Fruit fly (Drosophila melanogaster) whole organism, embryonic: ENCODE measurements around the gene FoxL1.

Experiments
- Bgb ChIP-seq: fragments of 200-800 bp; sonication (Bioruptor generic); IDR thresholded peaks from 2 replicates; pipeline ENCODE4 v1.3.6; 2022; ENCODE audit warnings: missing biosample characterization, missing genetic modification characterization; ENCODE audit not compliant: partially characterized antibody
- CG1024 ChIP-seq: fragments of 200-800 bp; sonication (Bioruptor generic); IDR thresholded peaks from 2 replicates; pipeline ENCODE4 v1.3.6; 2022; ENCODE audit warnings: missing biosample characterization, missing genetic modification characterization
- CG11456 ChIP-seq: fragments of 200-800 bp; sonication (Bioruptor generic); IDR thresholded peaks from 3 replicates; pipeline ENCODE4 v1.3.6; 2022; ENCODE audit warnings: missing biosample characterization, missing genetic modification characterization
- CG11560 ChIP-seq: fragments of 200-800 bp; sonication (Bioruptor generic); IDR thresholded peaks from 3 replicates; pipeline ENCODE4 v1.3.6; 2022; ENCODE audit warnings: missing biosample characterization, missing genetic modification characterization
- CG11696 ChIP-seq: fragments of 200-800 bp; sonication (Bioruptor generic); IDR thresholded peaks from 2 replicates; pipeline ENCODE4 v1.3.6; 2022; ENCODE audit warnings: missing biosample characterization, missing genetic modification characterization
- CG12391 ChIP-seq: fragments of 200-800 bp; sonication (Bioruptor generic); optimal IDR thresholded peaks from 3 replicates; lab custom pipeline; 2018; ENCODE audit warnings: missing biosample characterization, mild to moderate bottlenecking, missing genetic modification characterization, moderate library complexity
- CG12769 ChIP-seq: fragments of 200-800 bp; sonication (Bioruptor generic); optimal IDR thresholded peaks from 2 replicates; lab custom pipeline; 2019; ENCODE audit warnings: missing biosample characterization, mild to moderate bottlenecking, missing genetic modification characterization, moderate library complexity
- CG16779 ChIP-seq: fragments of 200-800 bp; sonication (Bioruptor generic); IDR thresholded peaks from 2 replicates; pipeline ENCODE4 v1.3.6; 2022; ENCODE audit warnings: missing biosample characterization, missing genetic modification characterization
- CG16813 ChIP-seq: fragments of 200-800 bp; sonication (Bioruptor generic); IDR thresholded peaks from 3 replicates; pipeline ENCODE4 v1.3.6; 2022; ENCODE audit warnings: missing biosample characterization, missing genetic modification characterization; ENCODE audit not compliant: partially characterized antibody
- CG17361 ChIP-seq: fragments of 200-800 bp; sonication (Bioruptor generic); IDR thresholded peaks from 3 replicates; pipeline ENCODE4 v1.3.6; 2022; ENCODE audit warnings: missing biosample characterization, missing genetic modification characterization
- CG17612 ChIP-seq: fragments of 200-800 bp; sonication (Bioruptor generic); IDR thresholded peaks from 2 replicates; pipeline ENCODE4 v1.3.6; 2022; ENCODE audit warnings: missing biosample characterization, missing genetic modification characterization
- CG18619 ChIP-seq: fragments of 200-800 bp; sonication (Bioruptor generic); optimal IDR thresholded peaks from 3 replicates; lab custom pipeline; 2017; ENCODE audit warnings: missing biosample characterization, mild to moderate bottlenecking, missing genetic modification characterization
- CG30020 ChIP-seq: fragments of 200-800 bp; optimal IDR thresholded peaks from 2 replicates; lab custom pipeline; 2019; ENCODE audit warnings: missing biosample characterization, mild to moderate bottlenecking, missing genetic modification characterization, moderate library complexity
- CG30431 ChIP-seq: fragments of 200-800 bp; sonication (Bioruptor generic); optimal IDR thresholded peaks from 2 replicates; lab custom pipeline; 2017; ENCODE audit warnings: missing biosample characterization, missing genetic modification characterization
- CG34422 ChIP-seq: fragments of 200-800 bp; sonication (Bioruptor generic); IDR thresholded peaks from 3 replicates; pipeline ENCODE4 v1.3.6; 2022; ENCODE audit warnings: missing biosample characterization, missing genetic modification characterization
- CG6689 ChIP-seq: fragments of 200-800 bp; sonication (Bioruptor generic); IDR thresholded peaks from 2 replicates; pipeline ENCODE4 v1.3.6; 2022; ENCODE audit warnings: missing biosample characterization, missing genetic modification characterization
- CG6813 ChIP-seq: fragments of 200-800 bp; sonication (Bioruptor generic); optimal IDR thresholded peaks from 2 replicates; lab custom pipeline; 2017; ENCODE audit warnings: missing biosample characterization, missing genetic modification characterization, mild to moderate bottlenecking, moderate library complexity, missing genetic modification reagents
- CG7963 ChIP-seq: fragments of 200-800 bp; sonication (Bioruptor generic); IDR thresholded peaks from 3 replicates; pipeline ENCODE4 v1.3.6; 2022; ENCODE audit warnings: missing biosample characterization, missing genetic modification characterization; ENCODE audit not compliant: partially characterized antibody
- CG8944 ChIP-seq: fragments of 200-800 bp; sonication (Bioruptor generic); optimal IDR thresholded peaks from 3 replicates; lab custom pipeline; 2016; ENCODE audit warnings: missing biosample characterization, missing genetic modification characterization
- Dll ChIP-seq: fragments of 200-800 bp; sonication (Bioruptor generic); IDR thresholded peaks from 4 replicates; pipeline ENCODE4 v1.3.6; 2022; ENCODE audit warnings: missing biosample characterization, missing genetic modification characterization; ENCODE audit not compliant: partially characterized antibody
- Ets65A ChIP-seq: fragments of 200-800 bp; sonication (Bioruptor generic); peaks from one replicate; lab custom pipeline; 2016; ENCODE audit warnings: missing biosample characterization, missing genetic modification characterization
- Gsc ChIP-seq: fragments of 200-800 bp; sonication (Bioruptor generic); IDR thresholded peaks from 2 replicates; pipeline ENCODE4 v1.3.6; 2022; ENCODE audit warnings: missing biosample characterization, missing genetic modification characterization
- MESR4 ChIP-seq: fragments of 200-800 bp; sonication (Bioruptor generic); optimal IDR thresholded peaks from 2 replicates; lab custom pipeline; 2018; ENCODE audit warnings: missing biosample characterization, mild to moderate bottlenecking, missing genetic modification characterization, moderate library complexity
- Neu2 ChIP-seq: fragments of 200-800 bp; sonication (Bioruptor generic); optimal IDR thresholded peaks from 3 replicates; lab custom pipeline; 2016; ENCODE audit warnings: missing biosample characterization, missing genetic modification characterization, borderline replicate concordance
- Pdp1 ChIP-seq, 2 experiments: fragments of 200-800 bp; sonication (Bioruptor generic); optimal IDR thresholded peaks; 3 replicates each; lab custom pipeline; 2016; ENCODE audit warnings: missing biosample characterization in 2 of 2, missing genetic modification characterization in 2 of 2, mild to moderate bottlenecking in 1 of 2, moderate library complexity in 1 of 2
- Ssrp ChIP-seq: fragments of 200-800 bp; sonication (Bioruptor generic); optimal IDR thresholded peaks from 2 replicates; lab custom pipeline; 2018; ENCODE audit warnings: missing biosample characterization, mild to moderate bottlenecking, missing genetic modification characterization, moderate library complexity
- Usf ChIP-seq: fragments of 200-800 bp; sonication (Bioruptor generic); optimal IDR thresholded peaks from 2 replicates; lab custom pipeline; 2017; ENCODE audit warnings: missing genotype, missing biosample characterization, missing genetic modification characterization
- Xbp1 ChIP-seq: fragments of 200-800 bp; sonication (Bioruptor generic); optimal IDR thresholded peaks from 3 replicates; lab custom pipeline; 2016; ENCODE audit warnings: missing biosample characterization, mild to moderate bottlenecking, missing genetic modification characterization
- cato ChIP-seq: fragments of 200-800 bp; sonication (Bioruptor generic); optimal IDR thresholded peaks from 2 replicates; lab custom pipeline; 2016; ENCODE audit warnings: missing biosample characterization, missing genetic modification characterization, borderline replicate concordance
- ci ChIP-seq: fragments of 200-800 bp; sonication (Bioruptor generic); IDR thresholded peaks from 3 replicates; pipeline ENCODE4 v1.3.6; 2022; ENCODE audit warnings: missing biosample characterization, missing genetic modification characterization
- exex ChIP-seq: fragments of 200-800 bp; sonication (Bioruptor generic); optimal IDR thresholded peaks from 4 replicates; lab custom pipeline; 2018; ENCODE audit warnings: missing biosample characterization, mild to moderate bottlenecking, missing genetic modification characterization, moderate library complexity
- gt ChIP-seq: fragments of 200-800 bp; sonication (Bioruptor generic); IDR thresholded peaks from 2 replicates; pipeline ENCODE4 v1.3.6; 2022; ENCODE audit warnings: missing biosample characterization, missing genetic modification characterization
- lilli ChIP-seq: fragments of 200-800 bp; sonication (Bioruptor generic); optimal IDR thresholded peaks from 3 replicates; lab custom pipeline; 2016; ENCODE audit warnings: missing biosample characterization, missing genetic modification characterization
- lmd ChIP-seq: fragments of 200-800 bp; sonication (Bioruptor generic); IDR thresholded peaks from 2 replicates; pipeline ENCODE4 v1.3.6; 2022; ENCODE audit warnings: missing biosample characterization, missing genetic modification characterization
- luna ChIP-seq: fragments of 200-800 bp; sonication (Bioruptor generic); optimal IDR thresholded peaks from 2 replicates; lab custom pipeline; 2016; ENCODE audit warnings: missing biosample characterization, missing genetic modification characterization
- nerfin-1 ChIP-seq: fragments of 200-800 bp; sonication (Bioruptor generic); optimal IDR thresholded peaks from 3 replicates; lab custom pipeline; 2019; ENCODE audit warnings: missing biosample characterization, mild to moderate bottlenecking, missing genetic modification characterization, moderate library complexity
- org-1 ChIP-seq: fragments of 200-800 bp; sonication (Bioruptor generic); optimal IDR thresholded peaks from 2 replicates; lab custom pipeline; 2017; ENCODE audit warnings: missing biosample characterization, missing genetic modification characterization
- pros ChIP-seq: fragments of 200-800 bp; sonication (Bioruptor generic); optimal IDR thresholded peaks from 3 replicates; lab custom pipeline; 2019; ENCODE audit warnings: missing biosample characterization, mild to moderate bottlenecking, missing genetic modification characterization, moderate library complexity
- pum ChIP-seq: fragments of 200-800 bp; sonication (Bioruptor generic); optimal IDR thresholded peaks from 2 replicates; lab custom pipeline; 2016; ENCODE audit warnings: missing biosample characterization, missing genetic modification characterization
- sc ChIP-seq, 3 experiments: fragments of >200 bp in 2 of 3; fragments of 200-800 bp in 1 of 3; sonication (Bioruptor generic) in 1 of 3; optimal IDR thresholded peaks; 2 replicates in 2 of 3; 3 replicates in 1 of 3; lab custom pipeline; 2017; ENCODE audit warnings: mild to moderate bottlenecking in 1 of 3, missing biosample characterization in 1 of 3, missing genetic modification characterization in 1 of 3, missing genetic modification reagents in 1 of 3
- sr ChIP-seq: fragments of 200-800 bp; sonication (Bioruptor generic); IDR thresholded peaks from 3 replicates; pipeline ENCODE4 v1.3.6; 2022; ENCODE audit warnings: missing biosample characterization, missing genetic modification characterization
- tx ChIP-seq: fragments of 200-800 bp; sonication (Bioruptor generic); optimal IDR thresholded peaks from 2 replicates; lab custom pipeline; 2016; ENCODE audit warnings: missing biosample characterization, missing genetic modification characterization
- zen ChIP-seq: fragments of 200-800 bp; sonication (Bioruptor generic); optimal IDR thresholded peaks from 3 replicates; lab custom pipeline; 2018; ENCODE audit warnings: missing biosample characterization, mild to moderate bottlenecking, missing genetic modification characterization, moderate library complexity
- zen2 ChIP-seq: fragments of 200-800 bp; sonication (Bioruptor generic); IDR thresholded peaks from 3 replicates; pipeline ENCODE4 v1.3.6; 2022; ENCODE audit warnings: missing biosample characterization, missing genetic modification characterization; ENCODE audit not compliant: partially characterized antibody
- zfh2 ChIP-seq: fragments of 200-800 bp; sonication (Bioruptor generic); optimal IDR thresholded peaks from 2 replicates; lab custom pipeline; 2016; ENCODE audit warnings: missing biosample characterization, missing genetic modification characterization

Gene FoxL1

DNA sequence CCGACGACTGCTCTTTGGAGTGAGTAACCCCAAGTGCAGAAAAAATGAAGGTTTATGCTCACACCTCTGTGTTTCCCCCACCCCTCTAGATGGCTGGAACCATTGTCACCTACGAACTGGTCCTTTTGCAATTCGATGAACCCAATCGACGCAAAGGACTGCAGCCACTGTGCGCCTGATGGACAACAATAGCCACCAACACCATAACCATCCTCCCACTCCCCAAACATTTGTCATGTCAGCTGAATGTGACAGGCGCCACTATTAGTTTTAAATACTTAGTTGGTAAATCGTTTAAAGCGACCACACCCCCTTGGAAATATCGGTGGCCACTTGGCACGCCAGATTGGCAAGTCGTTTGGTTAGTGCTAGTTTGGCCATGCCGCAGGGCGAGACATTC, 9.6 kb downstream of the FoxL1 start, which contains the start of the genes Gr64b and Gr64c:
Gr64b (plus strand) TSS at position 301 of the 400 bp plus-strand sequence.
Gr64c (plus strand) TSS at position 301 of the 400 bp plus-strand sequence.
- TF ChIP-seq cato (GFP tag; lab: Kevin White, UChicago) (no peak), Xbp1 (GFP tag; lab: Kevin White, UChicago) (no peak), pum (GFP tag; lab: Kevin White, UChicago) (no peak), Ssrp (tag; lab: Kevin White, UChicago) (no peak), tx (GFP tag; lab: Kevin White, UChicago) (no peak), CG11696 (GFP tag; lab: Robert Waterston, UW) (no peak), CG11560 (no peak), gt (GFP tag; lab: Robert Waterston, UW) (no peak), ci (GFP tag; lab: Robert Waterston, UW) (no peak), exex (tag; lab: Kevin White, UChicago) (no peak), nerfin-1 (no peak), CG1024 (no peak), zen2 (GFP tag; lab: Robert Waterston, UW) (no peak), CG18619 (GFP tag; lab: Kevin White, UChicago) (no peak), Gsc (GFP tag; lab: Robert Waterston, UW) (no peak), CG6689 (no peak), lmd (no peak), CG8944 (no peak), zfh2 (GFP tag; lab: Kevin White, UChicago) (no peak)

dm6 chr3L:4031762-4032161, 13.1 kb downstream of the FoxL1 start, which contains the start of the genes Gr64d and Gr64e:
Gr64d (plus strand) TSS chr3L:4032062.
Gr64e (plus strand) TSS chr3L:4032141.
- TF ChIP-seq Ets65A (GFP tag; lab: Kevin White, UChicago), result peak; percentile 56
- no peak for TF ChIP-seq CG16779 (GFP tag; lab: Robert Waterston, UW)
- TF ChIP-seq, all 482 proteins: peak for 1

DNA sequence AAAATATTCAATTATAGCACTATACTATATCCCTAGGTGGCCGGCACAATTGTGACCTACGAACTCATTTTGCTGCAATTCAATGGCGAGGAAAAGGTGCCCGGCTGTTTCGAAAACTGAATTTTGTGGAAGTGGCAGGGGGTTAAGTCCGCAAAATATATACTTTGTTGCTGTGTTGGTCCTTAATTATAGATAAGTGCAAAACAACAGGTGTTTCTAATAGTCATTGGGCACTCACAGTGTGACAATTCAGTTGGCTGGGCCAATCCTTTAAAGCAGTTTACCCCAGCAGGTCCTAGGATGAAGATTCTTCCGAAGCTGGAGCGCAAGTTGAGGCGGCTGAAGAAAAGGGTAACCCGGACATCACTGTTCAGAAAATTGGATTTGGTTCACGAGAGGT, 16.8 kb downstream of the FoxL1 start, which contains the start of gene Gr64f:
Gr64f (plus strand) TSS at position 301 of the 400 bp plus-strand sequence.
- TF ChIP-seq Neu2 (no peak), luna (GFP tag; lab: Kevin White, UChicago) (no peak), Pdp1 (GFP tag; optimal IDR thresholded peaks at IDR 0.05; lab: Kevin White, UChicago) (no peak), Bgb (GFP tag; lab: Robert Waterston, UW) (no peak), zen (tag; lab: Kevin White, UChicago) (peak; percentile 21), Usf (GFP tag; lab: Kevin White, UChicago) (no peak)

- TF ChIP-seq MESR4 (GFP tag; lab: Kevin White, UChicago) (peak; percentile 98), sc (optimal IDR thresholded peaks at IDR 0.05; lab: Kevin White, UChicago) (no peak), sc (GFP tag; optimal IDR thresholded peaks at IDR 0.05; lab: Kevin White, UChicago) (peak; percentile 31), pros (GFP tag; lab: Kevin White, UChicago) (no peak), CG11456 (GFP tag; lab: Robert Waterston, UW) (peak; percentile 86), Dll (no peak), sr (GFP tag; lab: Robert Waterston, UW) (peak; percentile 54; the same call in 1 of the 3 replicates), CG7963 (GFP tag; lab: Robert Waterston, UW) (no peak), CG30431 (GFP tag; lab: Kevin White, UChicago) (peak; percentile 66), CG30020 (tag; lab: Kevin White, UChicago) (no peak), CG6813 (GFP tag; lab: Kevin White, UChicago) (no peak), CG17361 (GFP tag; lab: Robert Waterston, UW) (no peak; the same call in 2 of the 3 replicates), lilli (GFP tag; lab: Kevin White, UChicago) (no peak), CG16813 (GFP tag; lab: Robert Waterston, UW) (peak; percentile 49; the same call in 2 of the 3 replicates), CG1024 (no peak), CG12391 (tag; lab: Kevin White, UChicago) (no peak), CG34422 (GFP tag; lab: Robert Waterston, UW) (peak; percentile 91), org-1 (peak; percentile 25), CG12769 (tag; lab: Kevin White, UChicago) (no peak), CG17612 (GFP tag; lab: Robert Waterston, UW) (no peak)
Measured at dm6 chr3L:4040247-4040925, 21.7 kb downstream of the FoxL1 start, which contains the start of the genes CG11593 and Rcd5. CG11593 (minus strand) TSS chr3L:4040482. Rcd5 (plus strand) TSS chr3L:4040529.
